Worm (Caenorhabditis elegans): ENCODE measurements around the gene T26H5.4.

DNA sequence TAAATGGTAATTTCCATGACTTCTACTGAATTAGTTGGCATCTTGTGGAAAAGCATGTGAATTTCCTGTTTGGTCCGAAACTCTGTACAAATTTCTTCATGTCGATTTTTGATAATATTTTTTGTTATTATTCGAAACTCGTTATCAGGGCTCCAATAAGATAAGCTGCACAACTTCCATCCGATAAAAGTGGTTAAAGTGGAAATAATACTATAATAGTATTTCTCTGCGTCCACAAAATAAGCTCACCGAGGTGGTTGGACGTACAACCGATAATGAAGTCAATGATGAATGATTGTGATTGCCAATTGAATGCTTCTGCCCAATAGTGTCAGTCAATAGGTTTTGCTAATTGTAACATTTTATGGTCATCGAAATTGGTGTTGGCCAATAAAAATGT lies at the start of gene T26H5.4:
- TF ChIP-seq tbx-2 (tag; optimal IDR thresholded peaks at IDR 0.05), result no peak
- TF ChIP-seq ama-1 (optimal IDR thresholded peaks at IDR 0.05), result no peak
- TF ChIP-seq che-1 (tag; optimal IDR thresholded peaks at IDR 0.05), result no peak
- TF ChIP-seq pha-4 (tag; optimal IDR thresholded peaks at IDR 0.05), result no peak
- TF ChIP-seq gmeb-2 (tag; optimal IDR thresholded peaks at IDR 0.05), result no peak
- no peak for TF ChIP-seq nhr-11 (tag; optimal IDR thresholded peaks at IDR 0.05)
- TF ChIP-seq ceh-31 (tag; optimal IDR thresholded peaks at IDR 0.05), result no peak
- no peak for TF ChIP-seq unc-86 (tag; optimal IDR thresholded peaks at IDR 0.05)
- TF ChIP-seq nhr-232 (tag; optimal IDR thresholded peaks at IDR 0.05), result no peak
- no peak for TF ChIP-seq nfya-1 (tag; optimal IDR thresholded peaks at IDR 0.05)
- no peak for TF ChIP-seq ceh-22 (tag; optimal IDR thresholded peaks at IDR 0.05)

Data from whole organism, late embryonic.